Fruit fly (Drosophila melanogaster) whole organism, embryonic: ENCODE data around the gene Jhbp7.
A peak's percentile ranks its signal among the peaks of the same experiment; 100 is the strongest.

ENCODE experiments used
- Atf3 ChIP-seq: fragments of 200-800 bp; sonication (Bioruptor generic); optimal IDR thresholded peaks from 3 replicates; lab custom pipeline; 2016; ENCODE audit warnings: missing biosample characterization, missing genetic modification characterization
- Bteb2 ChIP-seq: fragments of 200-800 bp; sonication (Bioruptor generic); optimal IDR thresholded peaks from 2 replicates; lab custom pipeline; 2016; ENCODE audit warnings: missing biosample characterization, missing genetic modification characterization
- CG11456 ChIP-seq: fragments of 200-800 bp; sonication (Bioruptor generic); IDR thresholded peaks from 3 replicates; pipeline ENCODE4 v1.3.6; 2022; ENCODE audit warnings: missing biosample characterization, missing genetic modification characterization
- CG12769 ChIP-seq: fragments of 200-800 bp; sonication (Bioruptor generic); optimal IDR thresholded peaks from 2 replicates; lab custom pipeline; 2019; ENCODE audit warnings: missing biosample characterization, mild to moderate bottlenecking, missing genetic modification characterization, moderate library complexity
- CG13894 ChIP-seq: fragments of 200-800 bp; sonication (Bioruptor generic); optimal IDR thresholded peaks from 3 replicates; lab custom pipeline; 2018; ENCODE audit warnings: missing biosample characterization, mild to moderate bottlenecking, missing genetic modification characterization, moderate library complexity
- CG14050 ChIP-seq: fragments of 200-800 bp; sonication (Bioruptor generic); IDR thresholded peaks from 3 replicates; pipeline ENCODE4 v1.3.6; 2022; ENCODE audit warnings: missing biosample characterization, missing genetic modification characterization
- CG15011 ChIP-seq: fragments of 200-800 bp; sonication (Bioruptor generic); optimal IDR thresholded peaks from 3 replicates; lab custom pipeline; 2018; ENCODE audit warnings: missing biosample characterization, mild to moderate bottlenecking, missing genetic modification characterization
- CG1529 ChIP-seq: fragments of 200-800 bp; sonication (Bioruptor generic); optimal IDR thresholded peaks from 3 replicates; lab custom pipeline; 2018; ENCODE audit warnings: missing biosample characterization, missing genetic modification characterization
- CG16813 ChIP-seq: fragments of 200-800 bp; sonication (Bioruptor generic); IDR thresholded peaks from 3 replicates; pipeline ENCODE4 v1.3.6; 2022; ENCODE audit warnings: missing biosample characterization, missing genetic modification characterization; ENCODE audit not compliant: partially characterized antibody
- CG18011 ChIP-seq: fragments of 200-800 bp; sonication (Bioruptor generic); optimal IDR thresholded peaks from 2 replicates; lab custom pipeline; 2017; ENCODE audit warnings: missing biosample characterization, missing genetic modification characterization, mild to moderate bottlenecking, moderate library complexity, missing genotype
- CG2678 ChIP-seq: fragments of 200-800 bp; sonication (Bioruptor generic); optimal IDR thresholded peaks from 3 replicates; lab custom pipeline; 2019; ENCODE audit warnings: missing biosample characterization, mild to moderate bottlenecking, missing genetic modification characterization, moderate library complexity
- CG30020 ChIP-seq: fragments of 200-800 bp; optimal IDR thresholded peaks from 2 replicates; lab custom pipeline; 2019; ENCODE audit warnings: missing biosample characterization, mild to moderate bottlenecking, missing genetic modification characterization, moderate library complexity
- CG3065 ChIP-seq: fragments of 200-800 bp; sonication (Bioruptor generic); optimal IDR thresholded peaks from 2 replicates; lab custom pipeline; 2016; ENCODE audit warnings: missing biosample characterization, missing genetic modification characterization
- CG3995 ChIP-seq: fragments of 200-800 bp; sonication (Bioruptor generic); optimal IDR thresholded peaks from 3 replicates; lab custom pipeline; 2016; ENCODE audit warnings: missing biosample characterization, missing genetic modification characterization
- CG4282 ChIP-seq: fragments of 200-800 bp; sonication (Bioruptor generic); optimal IDR thresholded peaks from 2 replicates; lab custom pipeline; 2016; ENCODE audit warnings: missing biosample characterization, missing genetic modification characterization
- CG4730 ChIP-seq: fragments of 200-800 bp; sonication (Bioruptor generic); IDR thresholded peaks from 2 replicates; pipeline ENCODE4 v1.3.6; 2022; ENCODE audit warnings: missing biosample characterization, missing genetic modification characterization
- CG7271 ChIP-seq: fragments of 200-800 bp; sonication (Bioruptor generic); optimal IDR thresholded peaks from 2 replicates; lab custom pipeline; 2018; ENCODE audit warnings: missing biosample characterization, mild to moderate bottlenecking, missing genetic modification characterization, moderate library complexity
- CG7987 ChIP-seq: fragments of 200-800 bp; sonication (Bioruptor generic); optimal IDR thresholded peaks from 2 replicates; lab custom pipeline; 2018; ENCODE audit warnings: missing biosample characterization, mild to moderate bottlenecking, missing genetic modification characterization, moderate library complexity
- CG8290 ChIP-seq, 3 experiments: fragments of 200-800 bp; sonication (Bioruptor generic); optimal IDR thresholded peaks; 2 replicates each; lab custom pipeline; 2016 to 2019; ENCODE audit warnings: missing biosample characterization in 3 of 3, missing genetic modification characterization in 3 of 3, mild to moderate bottlenecking in 2 of 3, moderate library complexity in 1 of 3
- CTCF ChIP-seq: fragments of 200-800 bp; sonication (Bioruptor generic); optimal IDR thresholded peaks from 2 replicates; lab custom pipeline; 2017; ENCODE audit warnings: missing biosample characterization, mild to moderate bottlenecking, missing genetic modification characterization, moderate library complexity
- Camta ChIP-seq: fragments of 200-800 bp; sonication (Bioruptor generic); optimal IDR thresholded peaks from 2 replicates; lab custom pipeline; 2016; ENCODE audit warnings: missing biosample characterization, missing genetic modification characterization
- Doc2 ChIP-seq: fragments of 200-800 bp; sonication (Bioruptor generic); IDR thresholded peaks from 2 replicates; pipeline ENCODE4 v1.3.6; 2022; ENCODE audit warnings: missing biosample characterization, missing genetic modification characterization
- Elba2 ChIP-seq: fragments of 200-800 bp; sonication (Bioruptor generic); optimal IDR thresholded peaks from 3 replicates; lab custom pipeline; 2016; ENCODE audit warnings: missing biosample characterization, missing genetic modification characterization
- Fer2 ChIP-seq: fragments of 200-800 bp; sonication (Bioruptor generic); optimal IDR thresholded peaks from 2 replicates; lab custom pipeline; 2018; ENCODE audit warnings: missing biosample characterization, mild to moderate bottlenecking, missing genetic modification characterization, moderate library complexity
- Gsc ChIP-seq: fragments of 200-800 bp; sonication (Bioruptor generic); IDR thresholded peaks from 2 replicates; pipeline ENCODE4 v1.3.6; 2022; ENCODE audit warnings: missing biosample characterization, missing genetic modification characterization
- Lim3 ChIP-seq: fragments of 200-800 bp; sonication (Bioruptor generic); IDR thresholded peaks from 2 replicates; pipeline ENCODE4 v1.3.6; 2022; ENCODE audit warnings: missing biosample characterization, missing genetic modification characterization
- MESR4 ChIP-seq: fragments of 200-800 bp; sonication (Bioruptor generic); optimal IDR thresholded peaks from 2 replicates; lab custom pipeline; 2018; ENCODE audit warnings: missing biosample characterization, mild to moderate bottlenecking, missing genetic modification characterization, moderate library complexity
- Mad ChIP-seq: fragments of 200-800 bp; sonication (Bioruptor generic); optimal IDR thresholded peaks from 2 replicates; lab custom pipeline; 2016; ENCODE audit warnings: missing biosample characterization, missing genetic modification characterization
- NC2β ChIP-seq: fragments of 200-800 bp; sonication (Bioruptor generic); optimal IDR thresholded peaks from 2 replicates; lab custom pipeline; 2016; ENCODE audit warnings: missing biosample characterization, missing genetic modification characterization
- Ptx1 ChIP-seq: fragments of 200-800 bp; sonication (Bioruptor generic); IDR thresholded peaks from 2 replicates; pipeline ENCODE4 v1.3.6; 2022; ENCODE audit warnings: missing biosample characterization, missing genetic modification characterization
- Taf1 ChIP-seq: fragments of 200-800 bp; sonication (Bioruptor generic); IDR thresholded peaks from 2 replicates; pipeline ENCODE4 v1.3.6; 2022; ENCODE audit warnings: missing biosample characterization, missing genetic modification characterization
- btn ChIP-seq: fragments of 200-800 bp; sonication (Bioruptor generic); optimal IDR thresholded peaks from 2 replicates; lab custom pipeline; 2016; ENCODE audit warnings: missing biosample characterization, missing genetic modification characterization
- chinmo ChIP-seq: fragments of 200-800 bp; sonication (Bioruptor generic); IDR thresholded peaks from 4 replicates; pipeline ENCODE4 v1.3.6; 2022; ENCODE audit warnings: missing biosample characterization, missing genetic modification characterization; ENCODE audit not compliant: partially characterized antibody
- fd64A ChIP-seq: fragments of 200-800 bp; sonication (Bioruptor generic); optimal IDR thresholded peaks from 3 replicates; lab custom pipeline; 2018; ENCODE audit warnings: missing biosample characterization, mild to moderate bottlenecking, missing genetic modification characterization
- fru ChIP-seq: fragments of >200 bp; optimal IDR thresholded peaks from 2 replicates; lab custom pipeline; 2017
- ftz-f1 ChIP-seq: fragments of 200-800 bp; sonication (Bioruptor generic); optimal IDR thresholded peaks from 2 replicates; lab custom pipeline; 2016; ENCODE audit warnings: missing biosample characterization, missing genetic modification characterization
- gfzf ChIP-seq: fragments of 200-800 bp; sonication (Bioruptor generic); optimal IDR thresholded peaks from 2 replicates; lab custom pipeline; 2016; ENCODE audit warnings: missing biosample characterization, mild to moderate bottlenecking, missing genetic modification characterization, moderate library complexity
- ham ChIP-seq: fragments of 200-800 bp; sonication (Bioruptor generic); IDR thresholded peaks from 2 replicates; pipeline ENCODE4 v1.3.6; 2022; ENCODE audit warnings: missing biosample characterization, missing genetic modification characterization
- her ChIP-seq: fragments of 200-800 bp; sonication (Bioruptor generic); optimal IDR thresholded peaks from 2 replicates; lab custom pipeline; 2016; ENCODE audit warnings: missing biosample characterization, missing genetic modification characterization
- inv ChIP-seq: fragments of 200-800 bp; sonication (Bioruptor generic); IDR thresholded peaks from 2 replicates; pipeline ENCODE4 v1.3.6; 2022; ENCODE audit warnings: missing biosample characterization, missing genetic modification characterization; ENCODE audit not compliant: partially characterized antibody
- ken ChIP-seq: fragments of 200-800 bp; sonication (Bioruptor generic); IDR thresholded peaks from 3 replicates; pipeline ENCODE4 v1.3.6; 2022; ENCODE audit warnings: missing biosample characterization, missing genetic modification characterization
- nom ChIP-seq: fragments of 200-800 bp; sonication (Bioruptor generic); optimal IDR thresholded peaks from 2 replicates; lab custom pipeline; 2017; ENCODE audit warnings: missing biosample characterization, missing genetic modification characterization, mild to moderate bottlenecking, moderate library complexity, missing genetic modification reagents
- peb ChIP-seq: fragments of 200-800 bp; sonication (Bioruptor generic); IDR thresholded peaks from 2 replicates; pipeline ENCODE4 v1.3.6; 2022; ENCODE audit warnings: missing biosample characterization, missing genetic modification characterization
- pita ChIP-seq: fragments of 200-800 bp; sonication (Bioruptor generic); optimal IDR thresholded peaks from 2 replicates; lab custom pipeline; 2017; ENCODE audit warnings: missing biosample characterization, mild to moderate bottlenecking, missing genetic modification characterization
- ranshi ChIP-seq: fragments of 200-800 bp; sonication (Bioruptor generic); IDR thresholded peaks from 2 replicates; pipeline ENCODE4 v1.3.6; 2022; ENCODE audit warnings: missing biosample characterization, missing genetic modification characterization
- rib ChIP-seq: fragments of 200-800 bp; sonication (Bioruptor generic); IDR thresholded peaks from 2 replicates; pipeline ENCODE4 v1.3.6; 2022; ENCODE audit warnings: missing biosample characterization, missing genetic modification characterization
- run ChIP-seq: fragments of 200-800 bp; sonication (Bioruptor generic); optimal IDR thresholded peaks from 3 replicates; lab custom pipeline; 2018; ENCODE audit warnings: missing biosample characterization, mild to moderate bottlenecking, missing genetic modification characterization
- tgo ChIP-seq: fragments of 200-800 bp; sonication (Bioruptor generic); IDR thresholded peaks from 3 replicates; pipeline ENCODE4 v1.3.6; 2022; ENCODE audit warnings: missing biosample characterization, missing genetic modification characterization
- wdn ChIP-seq: fragments of 200-800 bp; sonication (Bioruptor generic); IDR thresholded peaks from 2 replicates; pipeline ENCODE4 v1.3.6; 2022; ENCODE audit warnings: missing biosample characterization, missing genetic modification characterization
- zfh1 ChIP-seq: fragments of 200-800 bp; sonication (Bioruptor generic); IDR thresholded peaks from 3 replicates; pipeline ENCODE4 v1.3.6; 2022; ENCODE audit warnings: missing biosample characterization, missing genetic modification characterization
- zfh2 ChIP-seq: fragments of 200-800 bp; sonication (Bioruptor generic); optimal IDR thresholded peaks from 2 replicates; lab custom pipeline; 2016; ENCODE audit warnings: missing biosample characterization, missing genetic modification characterization

Gene Jhbp7

DNA sequence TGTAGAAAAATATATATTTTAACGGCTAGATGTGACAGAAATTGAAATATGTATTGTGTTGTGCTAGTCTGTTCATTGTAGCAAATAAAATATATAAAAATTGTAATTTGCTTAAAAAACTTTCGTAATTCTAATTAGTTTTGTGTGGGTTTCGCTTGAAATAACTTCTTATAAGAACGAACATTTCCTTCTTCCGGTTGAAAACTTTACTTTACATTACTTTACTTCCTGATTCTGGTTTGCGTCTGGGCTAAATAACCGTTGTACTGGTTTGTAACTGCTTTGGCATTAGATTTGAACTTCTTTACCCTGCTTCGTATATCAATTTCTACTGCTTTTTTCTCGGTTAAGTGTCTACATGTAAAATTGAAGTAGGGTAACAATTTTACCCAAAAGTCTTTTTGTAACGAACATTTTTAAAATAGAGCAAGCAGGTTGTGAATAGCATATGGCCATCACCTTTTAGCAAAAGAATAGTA lies 43.6 kb upstream of the Jhbp7 start, which contains the start of gene lobo (continued):
- no peak; the same call in 2 of the 3 replicates for TF ChIP-seq CG11456 (GFP tag; lab: Robert Waterston, UW)
- TF ChIP-seq run, result no peak
- TF ChIP-seq Taf1 (GFP tag; lab: Robert Waterston, UW), result no peak
- TF ChIP-seq CG14050, result no peak
- TF ChIP-seq gfzf, result peak; percentile 25
- no peak for TF ChIP-seq Lim3 (GFP tag; lab: Robert Waterston, UW)
- TF ChIP-seq ftz-f1 (GFP tag; lab: Kevin White, UChicago), result peak; percentile 10
- 0 out of 4 replicates have a peak, but pooled peaks have one; percentile 26 for TF ChIP-seq chinmo (GFP tag; lab: Robert Waterston, UW)
- peak; percentile 62; the same call in 1 of the 2 replicates for TF ChIP-seq CG4730 (GFP tag; lab: Robert Waterston, UW)
- TF ChIP-seq ken, result 0 out of 3 replicates have a peak, but pooled peaks have one; percentile 10
- no peak for TF ChIP-seq inv
- peak; percentile 45 for TF ChIP-seq zfh2 (GFP tag; lab: Kevin White, UChicago)
- peak; percentile 20 for TF ChIP-seq Fer2 (tag; lab: Kevin White, UChicago)
- TF ChIP-seq zfh1 (GFP tag; lab: Robert Waterston, UW), result peak; percentile 50; the same call in 1 of the 3 replicates
- TF ChIP-seq CG7271 (tag; lab: Kevin White, UChicago), result peak; percentile 55
- peak; percentile 48; the same call in 1 of the 2 replicates for TF ChIP-seq wdn (GFP tag; lab: Robert Waterston, UW)
- TF ChIP-seq Mad, result peak; percentile 36
- no peak for TF ChIP-seq CG4282 (GFP tag; lab: Kevin White, UChicago)
- no peak for TF ChIP-seq btn
- peak; percentile 69 for TF ChIP-seq CG7987
- TF ChIP-seq rib (GFP tag; lab: Robert Waterston, UW), result no peak
- TF ChIP-seq fru (lab: Kevin White, UChicago), result no peak
- no peak for TF ChIP-seq CG16813 (GFP tag; lab: Robert Waterston, UW)
- TF ChIP-seq CG12769 (tag; lab: Kevin White, UChicago), result no peak
- TF ChIP-seq CG8290 (GFP tag; optimal IDR thresholded peaks at IDR 0.05; lab: Kevin White, UChicago), result peak; percentile 66
- peak in 1 of 2 experiments; percentile 79 for TF ChIP-seq CG8290 (tag; optimal IDR thresholded peaks at IDR 0.05; lab: Kevin White, UChicago)
- TF ChIP-seq CTCF (GFP tag; lab: Kevin White, UChicago), result peak; percentile 86
- TF ChIP-seq CG1529 (GFP tag; lab: Kevin White, UChicago), result peak; percentile 47
- peak; percentile 75 for TF ChIP-seq Camta (GFP tag; lab: Kevin White, UChicago)
- no peak for TF ChIP-seq MESR4 (GFP tag; lab: Kevin White, UChicago)
- TF ChIP-seq ham (GFP tag; lab: Robert Waterston, UW), result peak; percentile 62; the same call in 1 of the 2 replicates
- TF ChIP-seq tgo (GFP tag; lab: Robert Waterston, UW), result no peak
- peak; percentile 35 for TF ChIP-seq Bteb2 (GFP tag; lab: Kevin White, UChicago)
- TF ChIP-seq CG2678 (tag; lab: Kevin White, UChicago), result no peak
- TF ChIP-seq Elba2 (GFP tag; lab: Kevin White, UChicago), result no peak
- no peak for TF ChIP-seq ranshi (GFP tag; lab: Robert Waterston, UW)
- TF ChIP-seq CG18011 (GFP tag; lab: Kevin White, UChicago), result peak; percentile 95
- peak; percentile 22 for TF ChIP-seq CG3065
- TF ChIP-seq pita, result peak; percentile 83
- no peak for TF ChIP-seq fd64A (GFP tag; lab: Kevin White, UChicago)
- no peak for TF ChIP-seq nom (GFP tag; lab: Kevin White, UChicago)
- peak; percentile 67 for TF ChIP-seq NC2β (GFP tag; lab: Kevin White, UChicago)
- peak; percentile 39 for TF ChIP-seq CG3995 (GFP tag; lab: Kevin White, UChicago)
- TF ChIP-seq CG30020, result no peak
- TF ChIP-seq Doc2 (GFP tag; lab: Robert Waterston, UW), result no peak
- peak; percentile 66 for TF ChIP-seq CG13894 (tag; lab: Kevin White, UChicago)
- TF ChIP-seq peb, result no peak
- no peak for TF ChIP-seq CG15011 (GFP tag; lab: Kevin White, UChicago)
- TF ChIP-seq Ptx1, result peak; percentile 42; the same call in 1 of the 2 replicates
- TF ChIP-seq Gsc (GFP tag; lab: Robert Waterston, UW), result no peak
- peak; percentile 30 for TF ChIP-seq Atf3 (GFP tag; lab: Kevin White, UChicago)
- TF ChIP-seq her (GFP tag; lab: Kevin White, UChicago), result peak; percentile 5
